Worm (Caenorhabditis elegans) whole organism, early embryonic: ENCODE results near the gene C05C9.3.

ENCODE experiments used
- aly-1 ChIP-seq: sonication (generic microtip); optimal IDR thresholded peaks from 2 replicates; lab custom pipeline; 2016; ENCODE audit warnings: missing genetic modification characterization, missing compliant biosample characterization
- ama-1 ChIP-seq: fragments of 150-350 bp; optimal IDR thresholded peaks from 2 replicates; lab custom pipeline; 2014
- ceh-13 ChIP-seq: fragments of 200-800 bp; sonication (Bioruptor generic); optimal IDR thresholded peaks from 2 replicates; lab custom pipeline; 2018; ENCODE audit warnings: mild to moderate bottlenecking, missing genetic modification characterization, missing compliant biosample characterization
- ceh-36 ChIP-seq: sonication (generic microtip); optimal IDR thresholded peaks from 2 replicates; lab custom pipeline; 2016; ENCODE audit warnings: missing genetic modification characterization, inconsistent platforms, missing compliant biosample characterization
- flt-1 ChIP-seq: fragments of 200-800 bp; sonication (Bioruptor generic); IDR thresholded peaks from 2 replicates; pipeline ENCODE4 v1.3.6; 2022; ENCODE audit warnings: missing genetic modification characterization, missing compliant biosample characterization
- hmg-4 ChIP-seq: fragments of 200-800 bp; sonication (Bioruptor generic); optimal IDR thresholded peaks from 2 replicates; lab custom pipeline; 2018; ENCODE audit warnings: mild to moderate bottlenecking, missing genetic modification characterization, missing compliant biosample characterization
- sea-1 ChIP-seq: fragments of 200-800 bp; sonication (Bioruptor generic); conservative IDR thresholded peaks from 2 replicates; pipeline ENCODE4 v1.3.6; 2022; ENCODE audit warnings: missing genetic modification characterization, missing compliant biosample characterization
- tbx-11 ChIP-seq: fragments of 200-800 bp; sonication (Bioruptor generic); IDR thresholded peaks from 2 replicates; pipeline ENCODE4 v1.3.6; 2022; ENCODE audit warnings: missing genetic modification characterization, missing compliant biosample characterization

DNA sequence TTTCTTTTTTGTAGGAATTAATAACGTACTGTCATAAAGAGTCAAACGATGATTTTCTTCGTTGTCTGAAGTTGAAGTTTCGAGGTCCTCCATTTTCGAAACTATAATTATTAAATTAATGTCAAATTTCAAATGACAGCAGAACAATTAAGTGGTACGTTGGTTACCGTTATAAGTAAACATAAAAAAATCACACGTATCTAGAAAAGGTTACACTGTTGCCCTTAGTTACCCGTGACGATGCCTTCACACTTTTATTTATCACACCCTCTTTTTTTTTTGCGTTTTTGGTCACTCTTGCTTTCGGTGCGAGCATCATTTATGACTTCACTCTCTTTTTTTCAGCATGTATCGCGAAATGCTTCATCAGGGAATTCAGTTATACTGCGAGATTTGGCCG, at the start of gene C05C9.3, which contains the start of gene C05C9.2:
- TF ChIP-seq hmg-4 (GFP tag; lab: Kevin White, UChicago) (no peak), aly-1 (tag; lab: Kevin White, UChicago) (no peak), ama-1 (lab: Kevin White, UChicago) (no peak), flt-1 (GFP tag; lab: Robert Waterston, UW) (no peak), sea-1 (GFP tag; lab: Robert Waterston, UW) (no peak), ceh-36 (tag; lab: Kevin White, UChicago) (no peak), tbx-11 (GFP tag; lab: Robert Waterston, UW) (no peak), ceh-13 (no peak)
